Worm (Caenorhabditis elegans) whole organism, late embryonic: ENCODE results near the gene F58F6.6.

Experiments used
- ama-1 ChIP-seq: fragments of 150-350 bp; optimal IDR thresholded peaks from 2 replicates; lab custom pipeline; 2014
- che-1 ChIP-seq: sonication (generic microtip); optimal IDR thresholded peaks from 2 replicates; lab custom pipeline; 2016; ENCODE audit warnings: mild to moderate bottlenecking, missing genetic modification characterization, missing compliant biosample characterization
- fkh-10 ChIP-seq: fragments of 150-350 bp; optimal IDR thresholded peaks from 2 replicates; lab custom pipeline; 2014; ENCODE audit warnings: missing biosample characterization, missing genetic modification reagents, missing genetic modification characterization
- hlh-13 ChIP-seq: fragments of 200-800 bp; sonication (Bioruptor generic); optimal IDR thresholded peaks from 2 replicates; lab custom pipeline; 2018; ENCODE audit warnings: mild to moderate bottlenecking, missing genetic modification characterization, missing compliant biosample characterization
- hlh-6 ChIP-seq: sonication (generic microtip); optimal IDR thresholded peaks from 2 replicates; lab custom pipeline; 2016; ENCODE audit warnings: missing genotype, missing genetic modification characterization, missing compliant biosample characterization
- lin-11 ChIP-seq: fragments of 200-800 bp; sonication (Bioruptor generic); optimal IDR thresholded peaks from 2 replicates; lab custom pipeline; 2018; ENCODE audit warnings: mild to moderate bottlenecking, missing genetic modification characterization, missing compliant biosample characterization
- mec-3 ChIP-seq: sonication (generic microtip); optimal IDR thresholded peaks from 2 replicates; lab custom pipeline; 2016; ENCODE audit warnings: borderline replicate concordance, missing genetic modification characterization, missing compliant biosample characterization
- pha-4 ChIP-seq: fragments of 150-350 bp; optimal IDR thresholded peaks from 2 replicates; lab custom pipeline; 2018; ENCODE audit warnings: missing biosample characterization, missing genetic modification reagents, missing genetic modification characterization
- unc-55 ChIP-seq: sonication (generic microtip); optimal IDR thresholded peaks from 2 replicates; lab custom pipeline; 2017; ENCODE audit warnings: missing biosample characterization, missing genetic modification reagents, missing genetic modification characterization

DNA sequence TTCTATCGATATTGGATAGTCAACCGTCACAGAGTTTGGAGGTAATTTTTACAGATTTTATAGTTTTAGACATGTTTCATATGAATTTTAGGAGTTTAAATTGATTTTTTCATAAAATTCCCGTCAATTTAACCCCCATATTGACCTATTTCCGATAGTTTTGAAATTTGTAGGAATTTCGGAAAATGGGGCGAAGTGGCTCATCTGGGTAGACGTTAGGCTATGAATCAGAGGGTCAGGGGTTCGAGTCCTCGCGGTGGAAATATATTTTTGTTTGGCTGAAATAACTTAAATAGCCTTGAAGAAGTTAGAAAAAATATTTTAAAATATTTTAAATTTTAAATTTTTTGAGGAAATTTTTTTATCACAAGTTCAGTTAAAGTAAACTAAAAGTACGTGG lies 50.6 kb downstream of the F58F6.6 start:
- TF ChIP-seq fkh-10 (GFP tag; lab: Kevin White, UChicago) (no peak), unc-55 (GFP tag; lab: Kevin White, UChicago) (no peak), mec-3 (tag; lab: Kevin White, UChicago) (no peak), hlh-13 (GFP tag; lab: Kevin White, UChicago) (no peak), hlh-6 (tag; lab: Kevin White, UChicago) (no peak), che-1 (tag; lab: Kevin White, UChicago) (no peak), pha-4 (no peak), ama-1 (no peak), lin-11 (tag; lab: Kevin White, UChicago) (no peak)
